Worm (Caenorhabditis elegans) whole organism, L4 larva: ENCODE measurements around the gene ZK470.2.

Source experiments
- F49E8.2 ChIP-seq: sonication (generic microtip); optimal IDR thresholded peaks from 2 replicates; lab custom pipeline; 2016; ENCODE audit warnings: missing compliant biosample characterization, mild to moderate bottlenecking, missing genetic modification characterization, borderline replicate concordance
- duxl-1 ChIP-seq: sonication (generic microtip); optimal IDR thresholded peaks from 2 replicates; lab custom pipeline; 2016; ENCODE audit warnings: mild to moderate bottlenecking, missing genetic modification characterization, moderate library complexity, missing compliant biosample characterization; ENCODE audit not compliant: poor library complexity
- dve-1 ChIP-seq: sonication (generic microtip); optimal IDR thresholded peaks from 2 replicates; lab custom pipeline; 2017; ENCODE audit warnings: antibody characterized with exemption, mild to moderate bottlenecking, missing genetic modification characterization, missing compliant biosample characterization; ENCODE audit not compliant: insufficient read depth
- hmg-1.1 ChIP-seq: fragments of 200-800 bp; sonication (Bioruptor generic); IDR thresholded peaks from 2 replicates; pipeline ENCODE4 v1.3.6; 2022; ENCODE audit warnings: missing genetic modification reagents, missing genetic modification characterization, missing compliant biosample characterization
- lin-1 ChIP-seq: fragments of 200-800 bp; sonication (Bioruptor generic); IDR thresholded peaks from 2 replicates; pipeline ENCODE4 v1.3.6; 2022; ENCODE audit warnings: missing genetic modification reagents, missing genetic modification characterization, missing compliant biosample characterization
- lsy-2 ChIP-seq, 2 experiments: fragments of 150-350 bp in 1 of 2; sonication (generic microtip) in 1 of 2; optimal IDR thresholded peaks; 2 replicates each; lab custom pipeline; 2014 to 2017; ENCODE audit warnings: missing biosample characterization in 2 of 2, missing genetic modification characterization in 2 of 2
- nhr-28 ChIP-seq: fragments of 150-350 bp; optimal IDR thresholded peaks from 2 replicates; lab custom pipeline; 2014; ENCODE audit warnings: missing biosample characterization, missing genetic modification characterization
- nhr-76 ChIP-seq: fragments of 150-350 bp; optimal IDR thresholded peaks from 2 replicates; lab custom pipeline; 2014; ENCODE audit warnings: missing biosample characterization, missing genetic modification characterization
- pha-4 ChIP-seq, 2 experiments: fragments of 150-350 bp in 1 of 2; fragments of 200-800 bp in 1 of 2; sonication (Bioruptor generic) in 1 of 2; IDR thresholded peaks in 1 of 2; optimal IDR thresholded peaks in 1 of 2; 2 replicates each; pipeline versions ENCODE4 v1.3.6 to Lab custom; 2014 to 2022; ENCODE audit warnings: missing genetic modification characterization in 2 of 2, missing genetic modification reagents in 2 of 2, missing biosample characterization in 1 of 2, missing compliant biosample characterization in 1 of 2
- unc-62 ChIP-seq, 3 experiments: fragments of 150-350 bp in 1 of 3; sonication (generic microtip); optimal IDR thresholded peaks in 2 of 3; peaks in 1 of 3; 1 replicate in 1 of 3; 2 replicates in 2 of 3; lab custom pipeline; 2014 to 2017; ENCODE audit warnings: missing biosample characterization in 3 of 3, missing genetic modification characterization in 3 of 3, missing genetic modification reagents in 3 of 3, missing genotype in 1 of 3
- vab-7 ChIP-seq: fragments of 200-800 bp; sonication (Bioruptor generic); IDR thresholded peaks from 2 replicates; pipeline ENCODE4 v1.3.6; 2022; ENCODE audit warnings: missing genetic modification reagents, missing genetic modification characterization, missing compliant biosample characterization

ce11 chrX:4103071-4103470 is 31.9 kb upstream of the ZK470.2 start:
- TF ChIP-seq nhr-28 (tag; lab: Kevin White, UChicago) (no peak), lin-1 (GFP tag; lab: Robert Waterston, UW) (no peak), unc-62 (GFP tag; optimal IDR thresholded peaks at IDR 0.05 in 1 of 2; lab: Kevin White, UChicago) (no peak), unc-62 (tag; optimal IDR thresholded peaks at IDR 0.05; lab: Kevin White, UChicago) (no peak), dve-1 (tag; lab: Kevin White, UChicago) (no peak), nhr-76 (tag; lab: Kevin White, UChicago) (no peak), duxl-1 (no peak), F49E8.2 (tag; lab: Kevin White, UChicago) (no peak), vab-7 (GFP tag; lab: Robert Waterston, UW) (no peak), pha-4 (GFP tag; IDR thresholded peaks at IDR 0.05; lab: Robert Waterston, UW) (no peak), pha-4 (tag; optimal IDR thresholded peaks at IDR 0.05; lab: Kevin White, UChicago) (no peak), lsy-2 (tag; optimal IDR thresholded peaks at IDR 0.05; lab: Kevin White, UChicago) (no peak), hmg-1.1 (GFP tag; lab: Robert Waterston, UW) (no peak)
